Worm (Caenorhabditis elegans) whole organism, L4 larva: ENCODE data around the gene col-159.

Source experiments
- T26A8.4 ChIP-seq: fragments of 200-800 bp; sonication (Bioruptor generic); IDR thresholded peaks from 2 replicates; pipeline ENCODE4 v1.3.6; 2022; ENCODE audit warnings: missing genetic modification characterization, missing compliant biosample characterization
- Y48G9A.11 ChIP-seq: fragments of 200-800 bp; sonication (Bioruptor generic); IDR thresholded peaks from 2 replicates; pipeline ENCODE4 v1.3.6; 2022; ENCODE audit warnings: missing genetic modification reagents, missing genetic modification characterization, missing compliant biosample characterization
- ama-1 ChIP-seq: fragments of 150-350 bp; optimal IDR thresholded peaks from 2 replicates; lab custom pipeline; 2014; ENCODE audit warnings: inconsistent platforms, mixed read lengths
- daf-16 ChIP-seq, 3 experiments: sonication (generic microtip); optimal IDR thresholded peaks; 2 replicates each; lab custom pipeline; 2016 to 2017; ENCODE audit warnings: missing genetic modification characterization in 3 of 3, missing genetic modification reagents in 3 of 3, mild to moderate bottlenecking in 2 of 3, missing compliant biosample characterization in 2 of 3, missing biosample characterization in 1 of 3, moderate library complexity in 1 of 3
- dpl-1 ChIP-seq: fragments of 150-350 bp; optimal IDR thresholded peaks from 2 replicates; lab custom pipeline; 2014; ENCODE audit warnings: missing biosample characterization, missing genetic modification reagents, missing genetic modification characterization
- lsy-2 ChIP-seq, 2 experiments: fragments of 150-350 bp in 1 of 2; sonication (generic microtip) in 1 of 2; optimal IDR thresholded peaks; 2 replicates each; lab custom pipeline; 2014 to 2017; ENCODE audit warnings: missing biosample characterization in 2 of 2, missing genetic modification characterization in 2 of 2
- mdt-29 ChIP-seq: fragments of 200-800 bp; sonication (Bioruptor generic); IDR thresholded peaks from 2 replicates; pipeline ENCODE4 v1.3.6; 2022; ENCODE audit warnings: missing genetic modification reagents, missing genetic modification characterization, missing compliant biosample characterization
- nhr-11 ChIP-seq: fragments of 150-350 bp; optimal IDR thresholded peaks from 2 replicates; lab custom pipeline; 2014; ENCODE audit warnings: missing biosample characterization, missing genetic modification characterization
- nhr-48 ChIP-seq: sonication (generic microtip); optimal IDR thresholded peaks from 2 replicates; lab custom pipeline; 2016; ENCODE audit warnings: mild to moderate bottlenecking, missing genetic modification characterization, missing compliant biosample characterization
- nhr-76 ChIP-seq: fragments of 150-350 bp; optimal IDR thresholded peaks from 2 replicates; lab custom pipeline; 2014; ENCODE audit warnings: missing biosample characterization, missing genetic modification characterization
- rbr-2 ChIP-seq: sonication (generic microtip); optimal IDR thresholded peaks from 2 replicates; lab custom pipeline; 2016; ENCODE audit warnings: missing genotype, missing genetic modification characterization, missing compliant biosample characterization
- skn-1 ChIP-seq: fragments of 150-350 bp; optimal IDR thresholded peaks from 2 replicates; lab custom pipeline; 2014; ENCODE audit warnings: missing biosample characterization, missing genetic modification characterization
- zip-2 ChIP-seq: fragments of 150-350 bp; optimal IDR thresholded peaks from 2 replicates; lab custom pipeline; 2014; ENCODE audit warnings: missing biosample characterization, missing genetic modification characterization

DNA sequence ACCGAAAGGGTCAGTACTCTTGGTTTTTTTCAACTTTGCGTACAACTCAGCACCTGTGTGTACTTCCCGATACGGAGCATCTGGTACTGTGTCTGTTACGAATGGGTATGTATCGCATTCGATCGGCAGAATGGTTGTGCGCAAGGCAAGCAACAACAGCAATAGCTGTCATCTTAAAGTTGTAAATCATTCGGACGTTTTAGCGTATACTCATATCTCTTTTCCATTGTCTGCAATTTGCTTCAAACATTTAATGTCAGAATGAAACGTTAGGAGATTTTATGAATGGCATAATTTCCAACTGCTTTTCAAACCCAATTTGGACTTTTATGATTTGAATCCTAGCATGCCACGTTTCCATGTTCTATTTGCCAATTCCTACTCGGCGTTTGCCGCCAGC lies 44.9 kb downstream of the col-159 start:
- TF ChIP-seq daf-16 (GFP tag; optimal IDR thresholded peaks at IDR 0.05; lab: Kevin White, UChicago) = no peak
- TF ChIP-seq daf-16 (tag; optimal IDR thresholded peaks at IDR 0.05; lab: Kevin White, UChicago) = no peak
- TF ChIP-seq dpl-1 (GFP tag; lab: Kevin White, UChicago) = no peak
- TF ChIP-seq ama-1 (lab: Kevin White, UChicago) = no peak
- TF ChIP-seq lsy-2 (tag; optimal IDR thresholded peaks at IDR 0.05; lab: Kevin White, UChicago) = no peak
- TF ChIP-seq rbr-2 (tag; lab: Kevin White, UChicago) = no peak
- no peak for TF ChIP-seq mdt-29
- TF ChIP-seq nhr-48 (tag; lab: Kevin White, UChicago) = no peak
- TF ChIP-seq zip-2 (tag; lab: Kevin White, UChicago) = no peak
- no peak for TF ChIP-seq nhr-11
- TF ChIP-seq Y48G9A.11 (GFP tag; lab: Robert Waterston, UW) = no peak
- no peak for TF ChIP-seq T26A8.4 (GFP tag; lab: Robert Waterston, UW)
- no peak for TF ChIP-seq nhr-76 (tag; lab: Kevin White, UChicago)
- TF ChIP-seq skn-1 (tag; lab: Kevin White, UChicago) = no peak
